Worm (Caenorhabditis elegans) whole organism, early embryonic: Measurements from ENCODE around the gene gck-1.

Source experiments
- B0310.2 ChIP-seq: sonication (generic microtip); optimal IDR thresholded peaks from 2 replicates; lab custom pipeline; 2016; ENCODE audit warnings: mild to moderate bottlenecking, missing genetic modification characterization, missing compliant biosample characterization
- ama-1 ChIP-seq: fragments of 150-350 bp; optimal IDR thresholded peaks from 2 replicates; lab custom pipeline; 2014
- flt-1 ChIP-seq: fragments of 200-800 bp; sonication (Bioruptor generic); IDR thresholded peaks from 2 replicates; pipeline ENCODE4 v1.3.6; 2022; ENCODE audit warnings: missing genetic modification characterization, missing compliant biosample characterization
- pes-1 ChIP-seq: fragments of 200-800 bp; sonication (Bioruptor generic); IDR thresholded peaks from 2 replicates; pipeline ENCODE4 v1.3.6; 2022; ENCODE audit warnings: missing genetic modification reagents, missing genetic modification characterization, missing compliant biosample characterization
- tbx-11 ChIP-seq: fragments of 200-800 bp; sonication (Bioruptor generic); IDR thresholded peaks from 2 replicates; pipeline ENCODE4 v1.3.6; 2022; ENCODE audit warnings: missing genetic modification characterization, missing compliant biosample characterization

DNA sequence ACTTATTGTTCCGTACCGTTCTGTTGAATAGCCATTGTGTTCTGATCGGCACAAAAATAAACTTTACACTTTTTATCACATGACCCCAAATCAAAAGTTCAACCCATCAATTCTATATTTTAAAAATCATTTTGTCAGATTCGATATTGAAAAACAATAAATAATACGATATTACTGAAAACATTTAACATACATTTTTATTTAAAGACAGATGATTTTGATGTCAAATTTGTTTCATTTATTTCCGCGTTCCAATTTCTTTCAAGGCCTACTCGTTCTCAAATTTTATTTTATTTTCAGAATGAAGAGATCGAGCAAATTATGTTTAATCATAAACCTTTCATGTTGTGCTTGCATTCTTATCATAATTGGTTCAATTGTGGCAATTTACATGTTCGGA, 47.2 kb downstream of the gck-1 start, which contains the start of gene F59E11.5:
- no peak for TF ChIP-seq pes-1
- no peak for TF ChIP-seq flt-1 (GFP tag; lab: Robert Waterston, UW)
- no peak for TF ChIP-seq ama-1
- TF ChIP-seq tbx-11: no peak
- TF ChIP-seq B0310.2 (tag; lab: Kevin White, UChicago): no peak
